Worm (Caenorhabditis elegans): ENCODE results near the gene srbc-43.

ce11 chrV:12792752-12793151, 2.4 kb upstream of the srbc-43 start, which contains the start of gene ugt-5:
- TF ChIP-seq tra-4 (tag; optimal IDR thresholded peaks at IDR 0.05) (no peak), flt-1 (GFP tag; IDR thresholded peaks at IDR 0.05) (no peak), hmbx-1 (tag; optimal IDR thresholded peaks at IDR 0.05) (no peak), ama-1 (optimal IDR thresholded peaks at IDR 0.05) (no peak), B0310.2 (tag; optimal IDR thresholded peaks at IDR 0.05) (no peak), hnd-1 (tag; optimal IDR thresholded peaks at IDR 0.05) (no peak), F13C5.2 (tag; optimal IDR thresholded peaks at IDR 0.05) (no peak)
